Fruit fly (Drosophila melanogaster) whole organism, embryonic: ENCODE measurements around the gene mRpL49.

Experiments
- CG12219 ChIP-seq: fragments of 200-800 bp; sonication (Bioruptor generic); optimal IDR thresholded peaks from 3 replicates; lab custom pipeline; 2018; ENCODE audit warnings: missing biosample characterization, mild to moderate bottlenecking, missing genetic modification characterization
- CG12942 ChIP-seq: fragments of 200-800 bp; sonication (Bioruptor generic); optimal IDR thresholded peaks from 3 replicates; lab custom pipeline; 2016; ENCODE audit warnings: missing biosample characterization, missing genetic modification characterization
- CG1792 ChIP-seq: fragments of 200-800 bp; sonication (Bioruptor generic); optimal IDR thresholded peaks from 2 replicates; lab custom pipeline; 2016; ENCODE audit warnings: missing biosample characterization, missing genetic modification characterization
- CG18011 ChIP-seq: fragments of 200-800 bp; sonication (Bioruptor generic); optimal IDR thresholded peaks from 2 replicates; lab custom pipeline; 2017; ENCODE audit warnings: missing biosample characterization, missing genetic modification characterization, mild to moderate bottlenecking, moderate library complexity, missing genotype
- CG31224 ChIP-seq: fragments of 200-800 bp; sonication (Bioruptor generic); IDR thresholded peaks from 2 replicates; pipeline ENCODE4 v1.3.6; 2022; ENCODE audit warnings: missing biosample characterization, missing genetic modification characterization
- CG32767 ChIP-seq: fragments of 200-800 bp; sonication (Bioruptor generic); IDR thresholded peaks from 2 replicates; pipeline ENCODE4 v1.3.6; 2022; ENCODE audit warnings: missing biosample characterization, missing genetic modification characterization
- CG3281 ChIP-seq: fragments of 200-800 bp; sonication (Bioruptor generic); optimal IDR thresholded peaks from 3 replicates; lab custom pipeline; 2017; ENCODE audit warnings: missing biosample characterization, mild to moderate bottlenecking, missing genetic modification characterization
- CG4404 ChIP-seq: fragments of 200-800 bp; sonication (Bioruptor generic); IDR thresholded peaks from 2 replicates; pipeline ENCODE4 v1.3.6; 2022; ENCODE audit warnings: missing biosample characterization, missing genetic modification characterization
- CG5953 ChIP-seq: fragments of 200-800 bp; sonication (Bioruptor generic); IDR thresholded peaks from 2 replicates; pipeline ENCODE4 v1.3.6; 2022; ENCODE audit warnings: missing biosample characterization, missing genetic modification characterization
- CG6272 ChIP-seq: fragments of 200-800 bp; sonication (Bioruptor generic); IDR thresholded peaks from 2 replicates; pipeline ENCODE4 v1.3.6; 2022; ENCODE audit warnings: missing biosample characterization, missing genetic modification characterization
- CG6683 ChIP-seq: fragments of 200-800 bp; sonication (Bioruptor generic); optimal IDR thresholded peaks from 2 replicates; lab custom pipeline; 2017; ENCODE audit warnings: missing biosample characterization, mild to moderate bottlenecking, missing genetic modification characterization, missing genetic modification reagents
- CG7556 ChIP-seq: fragments of 200-800 bp; sonication (Bioruptor generic); optimal IDR thresholded peaks from 2 replicates; lab custom pipeline; 2017; ENCODE audit warnings: missing biosample characterization, mild to moderate bottlenecking, missing genetic modification characterization
- CG7786 ChIP-seq: fragments of 200-800 bp; sonication (Bioruptor generic); optimal IDR thresholded peaks from 2 replicates; lab custom pipeline; 2016; ENCODE audit warnings: missing biosample characterization, missing genetic modification characterization
- CG8359 ChIP-seq: fragments of 200-800 bp; sonication (Bioruptor generic); optimal IDR thresholded peaks from 2 replicates; lab custom pipeline; 2017; ENCODE audit warnings: missing biosample characterization, mild to moderate bottlenecking, missing genetic modification characterization, borderline replicate concordance
- CG9215 ChIP-seq: fragments of 200-800 bp; sonication (Bioruptor generic); IDR thresholded peaks from 2 replicates; pipeline ENCODE4 v1.3.6; 2022; ENCODE audit warnings: missing biosample characterization, missing genetic modification characterization
- Deaf1 ChIP-seq: fragments of 200-800 bp; optimal IDR thresholded peaks from 3 replicates; lab custom pipeline; 2019; ENCODE audit warnings: missing biosample characterization, mild to moderate bottlenecking, missing genetic modification characterization, moderate library complexity
- Dfd ChIP-seq, 2 experiments: fragments of >200 bp; optimal IDR thresholded peaks; 2 replicates each; lab custom pipeline; 2017; ENCODE audit warnings: missing biosample characterization in 2 of 2, missing genetic modification characterization in 2 of 2
- HHEX ChIP-seq: fragments of 200-800 bp; sonication (Bioruptor generic); optimal IDR thresholded peaks from 3 replicates; lab custom pipeline; 2017; ENCODE audit warnings: missing biosample characterization, mild to moderate bottlenecking, missing genetic modification characterization, missing genetic modification reagents
- Lpt ChIP-seq: fragments of >200 bp; optimal IDR thresholded peaks from 2 replicates; lab custom pipeline; 2018; ENCODE audit warnings: missing biosample characterization, missing genetic modification characterization
- Myb ChIP-seq: fragments of 200-800 bp; sonication (Bioruptor generic); optimal IDR thresholded peaks from 2 replicates; lab custom pipeline; 2016; ENCODE audit warnings: missing biosample characterization, missing genetic modification characterization
- Nf-YC ChIP-seq: fragments of 200-800 bp; optimal IDR thresholded peaks from 3 replicates; lab custom pipeline; 2019; ENCODE audit warnings: missing biosample characterization, mild to moderate bottlenecking, missing genetic modification characterization, moderate library complexity
- Pdp1 ChIP-seq, 2 experiments: fragments of 200-800 bp; sonication (Bioruptor generic); optimal IDR thresholded peaks; 3 replicates each; lab custom pipeline; 2016; ENCODE audit warnings: missing biosample characterization in 2 of 2, missing genetic modification characterization in 2 of 2, mild to moderate bottlenecking in 1 of 2, moderate library complexity in 1 of 2
- Side ChIP-seq: fragments of 200-800 bp; sonication (Bioruptor generic); optimal IDR thresholded peaks from 2 replicates; lab custom pipeline; 2016; ENCODE audit warnings: missing biosample characterization, missing genetic modification characterization
- Six4 ChIP-seq: fragments of 200-800 bp; sonication (Bioruptor generic); optimal IDR thresholded peaks from 2 replicates; lab custom pipeline; 2016; ENCODE audit warnings: missing biosample characterization, missing genetic modification characterization
- Xbp1 ChIP-seq: fragments of 200-800 bp; sonication (Bioruptor generic); optimal IDR thresholded peaks from 3 replicates; lab custom pipeline; 2016; ENCODE audit warnings: missing biosample characterization, mild to moderate bottlenecking, missing genetic modification characterization
- br ChIP-seq: fragments of >200 bp; optimal IDR thresholded peaks from 2 replicates; lab custom pipeline; 2017
- bsh ChIP-seq, 2 experiments: fragments of 200-800 bp; sonication (Bioruptor generic); optimal IDR thresholded peaks; 2 replicates each; lab custom pipeline; 2017 to 2018; ENCODE audit warnings: mild to moderate bottlenecking in 2 of 2, missing biosample characterization in 2 of 2, missing genetic modification characterization in 2 of 2, moderate library complexity in 1 of 2
- cg ChIP-seq: fragments of 200-800 bp; sonication (Bioruptor generic); optimal IDR thresholded peaks from 3 replicates; lab custom pipeline; 2019; ENCODE audit warnings: missing biosample characterization, mild to moderate bottlenecking, missing genetic modification characterization, moderate library complexity
- chm ChIP-seq: fragments of 200-800 bp; sonication (Bioruptor generic); IDR thresholded peaks from 2 replicates; pipeline ENCODE4 v1.3.6; 2022; ENCODE audit warnings: missing biosample characterization, missing genetic modification characterization
- dpn ChIP-seq, 2 experiments: fragments of 200-800 bp; sonication (Bioruptor generic); optimal IDR thresholded peaks; 3 replicates each; lab custom pipeline; 2016; ENCODE audit warnings: missing biosample characterization in 2 of 2, missing genetic modification characterization in 2 of 2
- eve ChIP-seq, 2 experiments: fragments of >200 bp; optimal IDR thresholded peaks; 2 replicates each; lab custom pipeline; 2017; ENCODE audit warnings: missing biosample characterization in 2 of 2, missing genetic modification characterization in 2 of 2
- ham ChIP-seq: fragments of 200-800 bp; sonication (Bioruptor generic); IDR thresholded peaks from 2 replicates; pipeline ENCODE4 v1.3.6; 2022; ENCODE audit warnings: missing biosample characterization, missing genetic modification characterization
- kni ChIP-seq: fragments of 200-800 bp; sonication (Bioruptor generic); optimal IDR thresholded peaks from 3 replicates; lab custom pipeline; 2017; ENCODE audit warnings: mild to moderate bottlenecking, missing biosample characterization, missing genetic modification reagents, missing genetic modification characterization
- lilli ChIP-seq: fragments of 200-800 bp; sonication (Bioruptor generic); optimal IDR thresholded peaks from 3 replicates; lab custom pipeline; 2016; ENCODE audit warnings: missing biosample characterization, missing genetic modification characterization
- lmd ChIP-seq: fragments of 200-800 bp; sonication (Bioruptor generic); IDR thresholded peaks from 2 replicates; pipeline ENCODE4 v1.3.6; 2022; ENCODE audit warnings: missing biosample characterization, missing genetic modification characterization
- mam ChIP-seq: fragments of 200-800 bp; sonication (Bioruptor generic); optimal IDR thresholded peaks from 3 replicates; lab custom pipeline; 2016; ENCODE audit warnings: missing biosample characterization, missing genetic modification characterization
- mirr ChIP-seq: fragments of 200-800 bp; sonication (Bioruptor generic); optimal IDR thresholded peaks from 3 replicates; lab custom pipeline; 2018; ENCODE audit warnings: missing biosample characterization, mild to moderate bottlenecking, missing genetic modification characterization
- mld ChIP-seq: fragments of 200-800 bp; sonication (Bioruptor generic); IDR thresholded peaks from 3 replicates; pipeline ENCODE4 v1.3.6; 2022; ENCODE audit warnings: missing biosample characterization, missing genetic modification characterization; ENCODE audit not compliant: partially characterized antibody
- nerfin-1 ChIP-seq: fragments of 200-800 bp; sonication (Bioruptor generic); optimal IDR thresholded peaks from 3 replicates; lab custom pipeline; 2019; ENCODE audit warnings: missing biosample characterization, mild to moderate bottlenecking, missing genetic modification characterization, moderate library complexity
- pb ChIP-seq: fragments of 200-800 bp; sonication (Bioruptor generic); optimal IDR thresholded peaks from 3 replicates; lab custom pipeline; 2016; ENCODE audit warnings: missing biosample characterization, missing genetic modification characterization
- pfk ChIP-seq: fragments of 200-800 bp; sonication (Bioruptor generic); optimal IDR thresholded peaks from 2 replicates; lab custom pipeline; 2018; ENCODE audit warnings: missing biosample characterization, mild to moderate bottlenecking, missing genetic modification characterization, moderate library complexity
- ssp ChIP-seq: fragments of 200-800 bp; sonication (Bioruptor generic); IDR thresholded peaks from 2 replicates; pipeline ENCODE4 v1.3.6; 2022; ENCODE audit warnings: missing biosample characterization, missing genetic modification characterization
- tap ChIP-seq: fragments of 200-800 bp; optimal IDR thresholded peaks from 3 replicates; lab custom pipeline; 2019; ENCODE audit warnings: missing biosample characterization, mild to moderate bottlenecking, missing genetic modification characterization, moderate library complexity
- tx ChIP-seq: fragments of 200-800 bp; sonication (Bioruptor generic); optimal IDR thresholded peaks from 2 replicates; lab custom pipeline; 2016; ENCODE audit warnings: missing biosample characterization, missing genetic modification characterization
- vnd ChIP-seq: fragments of 200-800 bp; sonication (Bioruptor generic); IDR thresholded peaks from 3 replicates; pipeline ENCODE4 v1.3.6; 2022; ENCODE audit warnings: missing biosample characterization, missing genetic modification characterization; ENCODE audit not compliant: partially characterized antibody
- wor ChIP-seq: fragments of 200-800 bp; sonication (Bioruptor generic); IDR thresholded peaks from 2 replicates; pipeline ENCODE4 v1.3.6; 2022; ENCODE audit warnings: missing biosample characterization, missing genetic modification characterization

The mRpL49 gene

DNA sequence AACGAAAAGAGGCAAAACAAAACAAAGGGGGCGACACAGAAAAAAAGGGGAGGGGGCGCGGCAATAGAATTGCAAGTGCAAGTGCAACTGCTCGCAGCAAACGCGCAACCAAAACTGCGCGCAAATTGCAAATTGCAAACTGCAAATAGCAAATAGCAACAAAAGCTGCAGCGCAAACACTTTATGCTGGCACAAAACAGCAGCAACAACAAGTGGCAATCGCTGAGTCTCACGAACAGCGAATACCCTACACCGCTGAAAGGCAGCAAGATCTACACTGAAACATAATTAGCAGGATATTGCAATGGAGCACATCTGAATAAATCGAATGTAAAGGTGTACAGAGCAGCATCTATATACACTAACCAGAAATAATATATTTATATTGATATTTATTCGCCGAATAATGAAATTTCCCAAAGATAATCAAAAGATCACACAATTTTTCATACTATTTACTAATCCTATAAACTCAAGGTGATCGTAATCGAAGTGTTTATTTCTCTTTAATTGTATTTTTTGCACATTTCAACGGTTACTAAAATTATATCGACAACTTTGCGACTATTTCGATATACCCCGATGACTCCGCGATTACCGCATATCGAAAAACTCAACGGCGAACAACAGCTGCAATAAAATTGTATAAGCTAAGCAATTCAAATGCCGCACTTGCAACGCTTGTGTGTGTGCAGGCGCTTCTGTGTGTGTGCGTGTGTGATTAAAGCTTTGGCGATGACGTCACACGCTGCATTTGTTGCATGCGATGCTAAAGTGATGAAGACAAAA is 810 bp upstream of the mRpL49 start, which contains the start of gene CG4404 (continued):
- TF ChIP-seq Pdp1 (GFP tag; optimal IDR thresholded peaks at IDR 0.05; lab: Kevin White, UChicago) (peak in 1 of 2 experiments; percentile 93), wor (GFP tag; lab: Robert Waterston, UW) (no peak), Myb (GFP tag; lab: Kevin White, UChicago) (peak; percentile 19), CG12219 (no peak), cg (GFP tag; lab: Kevin White, UChicago) (peak; percentile 49)
- TF ChIP-seq, all 482 proteins: peak for 27

DNA sequence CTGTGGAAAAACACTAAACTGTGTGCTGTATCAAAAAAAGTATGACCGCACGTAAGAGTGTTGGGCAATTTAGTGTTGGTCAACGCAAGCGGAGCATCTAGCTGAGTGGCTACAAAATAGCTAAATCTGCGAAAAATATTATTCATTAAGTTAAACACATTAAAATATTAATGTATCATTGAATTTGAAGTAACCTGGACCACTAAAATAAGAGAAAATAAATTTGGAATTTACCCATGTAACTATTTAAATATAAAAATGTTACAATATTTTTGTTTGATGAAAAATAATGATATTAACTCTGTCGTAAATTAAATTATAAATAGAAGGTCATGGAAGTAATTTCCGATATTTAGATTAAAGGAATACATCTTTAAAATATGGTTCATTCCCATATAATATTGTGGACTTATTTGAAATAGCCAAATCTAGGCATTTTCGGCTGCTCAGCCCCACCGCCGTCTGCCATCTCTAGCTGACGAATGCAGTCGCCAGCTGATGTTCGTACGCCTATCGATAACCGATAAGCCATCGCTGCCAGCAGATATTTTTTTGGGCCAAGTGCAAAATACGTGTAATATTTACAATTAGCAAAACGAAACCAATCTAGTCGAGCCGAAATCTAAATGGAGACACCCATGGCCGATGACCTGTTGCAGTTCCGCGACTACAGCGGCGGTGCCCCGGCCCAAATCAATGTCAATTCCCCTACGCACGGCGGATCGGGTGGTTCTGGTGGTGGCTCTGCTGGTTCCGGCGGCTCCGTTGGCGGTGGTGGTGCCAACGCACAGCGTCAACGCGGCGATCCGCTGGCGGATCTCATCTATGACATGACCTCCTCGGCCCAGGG is 2.9 kb downstream of the mRpL49 start, which contains the start of the genes Brms1 and CG4645:
Brms1 (minus strand) TSS at position 46 of the 850 bp plus-strand sequence.
CG4645 (plus strand) TSS at position 377 of the 850 bp plus-strand sequence.
- TF ChIP-seq nerfin-1 (tag; lab: Kevin White, UChicago) (peak; percentile 31), Deaf1 (tag; lab: Kevin White, UChicago) (no peak), mam (GFP tag; lab: Kevin White, UChicago) (peak; percentile 28), Xbp1 (GFP tag; lab: Kevin White, UChicago) (peak; percentile 57), lilli (GFP tag; lab: Kevin White, UChicago) (peak; percentile 63), ham (GFP tag; lab: Robert Waterston, UW) (no peak), eve (GFP tag; optimal IDR thresholded peaks at IDR 0.05; lab: Kevin White, UChicago) (no peak), CG9215 (GFP tag; lab: Robert Waterston, UW) (peak; percentile 58; the same call in 1 of the 2 replicates), tx (GFP tag; lab: Kevin White, UChicago) (no peak), CG32767 (GFP tag; lab: Robert Waterston, UW) (no peak), tap (tag; lab: Kevin White, UChicago) (no peak), chm (GFP tag; lab: Robert Waterston, UW) (no peak), CG1792 (GFP tag; lab: Kevin White, UChicago) (no peak), kni (GFP tag; lab: Kevin White, UChicago) (no peak), Lpt (no peak), lmd (peak; percentile 36; the same call in 1 of the 2 replicates), Six4 (GFP tag; lab: Kevin White, UChicago) (peak; percentile 24), CG7786 (GFP tag; lab: Kevin White, UChicago) (peak; percentile 22), CG12942 (GFP tag; lab: Kevin White, UChicago) (peak; percentile 46), CG8359 (no peak), CG4404 (GFP tag; lab: Robert Waterston, UW) (peak; percentile 75), Side (no peak), CG6272 (GFP tag; lab: Robert Waterston, UW) (peak; percentile 43; the same call in 1 of the 2 replicates), vnd (GFP tag; lab: Robert Waterston, UW) (0 out of 3 replicates have a peak, but pooled peaks have one; percentile 17), CG7556 (peak; percentile 63), HHEX (peak; percentile 52), dpn (GFP tag; optimal IDR thresholded peaks at IDR 0.05; lab: Kevin White, UChicago) (peak; percentile 1 to 55), ssp (GFP tag; lab: Robert Waterston, UW) (peak; percentile 48; the same call in 1 of the 2 replicates), CG6683 (no peak), bsh (GFP tag; optimal IDR thresholded peaks at IDR 0.05; lab: Kevin White, UChicago) (peak in 1 of 2 experiments; percentile 16), br (lab: Kevin White, UChicago) (no peak), Dfd (GFP tag; optimal IDR thresholded peaks at IDR 0.05; lab: Kevin White, UChicago) (no peak), CG5953 (GFP tag; lab: Robert Waterston, UW) (no peak), CG31224 (no peak), pb (GFP tag; lab: Kevin White, UChicago) (no peak), mirr (no peak), Nf-YC (tag; lab: Kevin White, UChicago) (peak; percentile 66), pfk (GFP tag; lab: Kevin White, UChicago) (no peak), CG18011 (GFP tag; lab: Kevin White, UChicago) (peak; percentile 35), mld (no peak), CG3281 (GFP tag; lab: Kevin White, UChicago) (peak; percentile 46)
